Worm (Caenorhabditis elegans): ENCODE results near the gene R03D7.8.

ce11 chrII:10945446-10945845 lies 11.2 kb downstream of the R03D7.8 start:
- TF ChIP-seq snpc-4 (tag; optimal IDR thresholded peaks at IDR 0.05) (no peak), lin-15B (tag; optimal IDR thresholded peaks at IDR 0.05) (no peak), mep-1 (tag; optimal IDR thresholded peaks at IDR 0.05) (no peak), skn-1 (tag; optimal IDR thresholded peaks at IDR 0.05) (no peak), F37D6.2 (tag; optimal IDR thresholded peaks at IDR 0.05) (no peak), unc-39 (tag; optimal IDR thresholded peaks at IDR 0.05) (no peak), nhr-237 (tag; optimal IDR thresholded peaks at IDR 0.05) (no peak), zag-1 (tag; optimal IDR thresholded peaks at IDR 0.05) (no peak), lin-13 (GFP tag; optimal IDR thresholded peaks at IDR 0.05) (no peak)

Measured in whole organism, L4 larva.